Fruit fly (Drosophila melanogaster) whole organism, adult: ENCODE results near the gene CG10863.

Experiments used
- CG11617 ChIP-seq: fragments of 200-800 bp; sonication (Bioruptor generic); optimal IDR thresholded peaks from 2 replicates; lab custom pipeline; 2017; ENCODE audit warnings: mild to moderate bottlenecking, missing biosample characterization, missing genetic modification reagents, missing genetic modification characterization
- CG12768 ChIP-seq: fragments of 200-800 bp; sonication (Bioruptor generic); optimal IDR thresholded peaks from 2 replicates; lab custom pipeline; 2017; ENCODE audit warnings: missing biosample characterization, missing genetic modification characterization, mild to moderate bottlenecking, moderate library complexity, missing genetic modification reagents
- CG14711 ChIP-seq: fragments of 200-800 bp; sonication (Bioruptor generic); optimal IDR thresholded peaks from 2 replicates; lab custom pipeline; 2018; ENCODE audit warnings: missing biosample characterization, mild to moderate bottlenecking, missing genetic modification characterization, moderate library complexity
- CG7101 ChIP-seq: fragments of 200-800 bp; sonication (Bioruptor generic); optimal IDR thresholded peaks from 2 replicates; lab custom pipeline; 2018; ENCODE audit warnings: missing biosample characterization, mild to moderate bottlenecking, missing genetic modification characterization, moderate library complexity
- Clk ChIP-seq: fragments of 200-800 bp; sonication (Bioruptor generic); optimal IDR thresholded peaks from 2 replicates; lab custom pipeline; 2017; ENCODE audit warnings: missing biosample characterization, missing genetic modification characterization
- Mnt ChIP-seq: fragments of 200-800 bp; sonication (Bioruptor generic); optimal IDR thresholded peaks from 2 replicates; lab custom pipeline; 2016; ENCODE audit warnings: missing biosample characterization, mild to moderate bottlenecking, missing genetic modification characterization
- cic ChIP-seq: fragments of 200-800 bp; sonication (Bioruptor generic); optimal IDR thresholded peaks from 2 replicates; lab custom pipeline; 2017; ENCODE audit warnings: missing biosample characterization, mild to moderate bottlenecking, missing genetic modification characterization, moderate library complexity
- kay ChIP-seq: fragments of 200-800 bp; sonication (Bioruptor generic); peaks from one replicate; lab custom pipeline; 2016; ENCODE audit warnings: missing biosample characterization, missing genetic modification characterization, borderline replicate concordance
- pad ChIP-seq: fragments of 200-800 bp; sonication (Bioruptor generic); optimal IDR thresholded peaks from 3 replicates; lab custom pipeline; 2017; ENCODE audit warnings: missing biosample characterization, missing genetic modification characterization, mild to moderate bottlenecking, moderate library complexity, missing genetic modification reagents

DNA sequence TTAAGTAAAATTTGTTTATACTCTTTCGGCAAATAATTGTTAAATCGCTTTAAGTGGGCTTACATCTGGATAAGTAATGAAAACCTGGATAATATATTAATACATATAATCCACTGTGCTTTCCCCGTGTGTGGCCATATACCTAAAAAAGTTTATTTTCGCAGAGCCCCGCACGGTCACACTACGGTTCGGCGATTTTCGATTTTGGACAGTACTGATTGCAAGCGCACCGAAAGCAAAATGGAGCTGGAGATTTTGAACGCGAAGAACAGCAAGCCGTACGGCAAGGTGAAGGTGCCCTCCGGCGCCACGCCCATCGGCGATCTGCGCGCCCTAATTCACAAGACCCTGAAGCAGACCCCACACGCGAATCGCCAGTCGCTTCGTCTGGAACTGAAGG is 39.0 kb downstream of the CG10863 start, which contains the start of gene Sc2:
- TF ChIP-seq CG12768 (GFP tag; lab: Kevin White, UChicago) (no peak), Mnt (GFP tag; lab: Kevin White, UChicago) (no peak), Clk (no peak), CG14711 (tag; lab: Kevin White, UChicago) (no peak), kay (GFP tag; lab: Kevin White, UChicago) (no peak), CG7101 (tag; lab: Kevin White, UChicago) (no peak), cic (GFP tag; lab: Kevin White, UChicago) (peak; percentile 12), CG11617 (no peak), pad (GFP tag; lab: Kevin White, UChicago) (no peak)
